Fruit fly (Drosophila melanogaster): ENCODE data around the gene CG17681.

CG17681 gene

dm6 chr2L:18121367-18122230, 31.3 kb upstream of the CG17681 start (continued):
- TF ChIP-seq CG2120 (GFP tag; optimal IDR thresholded peaks at IDR 0.05) (peak; percentile 57), CG3838 (GFP tag; optimal IDR thresholded peaks at IDR 0.05) (no peak), CG1832 (GFP tag; optimal IDR thresholded peaks at IDR 0.05) (no peak), Scr (GFP tag; IDR thresholded peaks at IDR 0.05; ENCODE audit: partially characterized antibody) (no peak), Asciz (GFP tag; optimal IDR thresholded peaks at IDR 0.05) (peak; percentile 21), HLH54F (GFP tag; optimal IDR thresholded peaks at IDR 0.05) (no peak), Doc2 (GFP tag; IDR thresholded peaks at IDR 0.05) (no peak), chinmo (GFP tag; IDR thresholded peaks at IDR 0.05; ENCODE audit: partially characterized antibody) (0 out of 4 replicates have a peak, but pooled peaks have one; percentile 29), eve (GFP tag; optimal IDR thresholded peaks at IDR 0.05) (no peak), Kr (GFP tag; optimal IDR thresholded peaks at IDR 0.05) (no peak), CG1233 (GFP tag; optimal IDR thresholded peaks at IDR 0.05) (peak; percentile 22), CG13775 (GFP tag; optimal IDR thresholded peaks at IDR 0.05) (no peak), PHDP (tag; optimal IDR thresholded peaks at IDR 0.05) (peak; percentile 40), pnt (GFP tag; optimal IDR thresholded peaks at IDR 0.05) (peak; percentile 59), CG5180 (GFP tag; optimal IDR thresholded peaks at IDR 0.05) (peak; percentile 10), CG8765 (GFP tag; IDR thresholded peaks at IDR 0.05) (0 out of 2 replicates have a peak, but pooled peaks have one; percentile 24), CG10321 (GFP tag; IDR thresholded peaks at IDR 0.05) (peak; percentile 23; the same call in 1 of the 2 replicates), Fer1 (GFP tag; optimal IDR thresholded peaks at IDR 0.05) (peak; percentile 44), CG1603 (tag; optimal IDR thresholded peaks at IDR 0.05) (peak; percentile 56), zen2 (GFP tag; IDR thresholded peaks at IDR 0.05; ENCODE audit: partially characterized antibody) (no peak), knrl (GFP tag; IDR thresholded peaks at IDR 0.05; ENCODE audit: partially characterized antibody) (no peak), ftz-f1 (GFP tag; optimal IDR thresholded peaks at IDR 0.05) (no peak), CG11398 (GFP tag; optimal IDR thresholded peaks at IDR 0.05) (no peak), pfk (GFP tag; optimal IDR thresholded peaks at IDR 0.05) (no peak), CG8281 (tag; optimal IDR thresholded peaks at IDR 0.05) (no peak), CkIIα-i1 (GFP tag; IDR thresholded peaks at IDR 0.05) (no peak), CG15269 (tag; optimal IDR thresholded peaks at IDR 0.05) (peak; percentile 42), TFAM (GFP tag; optimal IDR thresholded peaks at IDR 0.05) (no peak), mam (GFP tag; optimal IDR thresholded peaks at IDR 0.05) (peak; percentile 51), ara (GFP tag; IDR thresholded peaks at IDR 0.05) (no peak), dan (GFP tag; IDR thresholded peaks at IDR 0.05) (no peak), CG9797 (GFP tag; optimal IDR thresholded peaks at IDR 0.05) (no peak), Sox100B (GFP tag; optimal IDR thresholded peaks at IDR 0.05) (peak; percentile 4), aop (GFP tag; IDR thresholded peaks at IDR 0.05) (no peak), Mrtf (GFP tag; IDR thresholded peaks at IDR 0.05) (0 out of 3 replicates have a peak, but pooled peaks have one; percentile 28), crol (GFP tag; IDR thresholded peaks at IDR 0.05) (no peak), Bgb (GFP tag; IDR thresholded peaks at IDR 0.05; ENCODE audit: partially characterized antibody) (no peak), CG4707 (GFP tag; optimal IDR thresholded peaks at IDR 0.05) (no peak), ap (GFP tag; IDR thresholded peaks at IDR 0.05) (0 out of 2 replicates have a peak, but pooled peaks have one; percentile 16), CG15011 (GFP tag; optimal IDR thresholded peaks at IDR 0.05) (no peak), en (GFP tag; optimal IDR thresholded peaks at IDR 0.05) (no peak), ATbp (GFP tag; optimal IDR thresholded peaks at IDR 0.05) (peak; percentile 45), CG32772 (GFP tag; IDR thresholded peaks at IDR 0.05) (peak; percentile 38; the same call in 1 of the 2 replicates), scrt (GFP tag; optimal IDR thresholded peaks at IDR 0.05) (peak; percentile 17), zfh2 (GFP tag; optimal IDR thresholded peaks at IDR 0.05) (peak; percentile 8), Med (GFP tag) (peak; percentile 92), HHEX (GFP tag; optimal IDR thresholded peaks at IDR 0.05) (peak; percentile 48), Neu2 (GFP tag; optimal IDR thresholded peaks at IDR 0.05; ENCODE audit: borderline replicate concordance) (no peak)

Data from whole organism, embryonic.